Worm (Caenorhabditis elegans) whole organism, L3 larva: ENCODE data around the gene math-41.

Experiments
- lin-15B ChIP-seq: fragments of 150-350 bp; optimal IDR thresholded peaks from 2 replicates; lab custom pipeline; 2014; ENCODE audit warnings: missing biosample characterization, missing genetic modification characterization
- nhr-12 ChIP-seq: fragments of 150-350 bp; optimal IDR thresholded peaks from 2 replicates; lab custom pipeline; 2014; ENCODE audit warnings: missing biosample characterization, missing genetic modification characterization
- nhr-237 ChIP-seq: fragments of 150-350 bp; optimal IDR thresholded peaks from 2 replicates; lab custom pipeline; 2014; ENCODE audit warnings: missing biosample characterization, missing genetic modification characterization
- nhr-28 ChIP-seq: fragments of 150-350 bp; optimal IDR thresholded peaks from 2 replicates; lab custom pipeline; 2014; ENCODE audit warnings: missing biosample characterization, missing genetic modification characterization
- nhr-76 ChIP-seq: fragments of 150-350 bp; sonication (generic microtip); optimal IDR thresholded peaks from 5 replicates; lab custom pipeline; 2014; ENCODE audit warnings: missing biosample characterization, missing genetic modification characterization
- unc-62 ChIP-seq: fragments of 150-350 bp; sonication (generic microtip); optimal IDR thresholded peaks from 4 replicates; lab custom pipeline; 2014; ENCODE audit warnings: missing biosample characterization, missing genetic modification reagents, missing genetic modification characterization
- ztf-4 ChIP-seq: fragments of 150-350 bp; optimal IDR thresholded peaks from 2 replicates; lab custom pipeline; 2014; ENCODE audit warnings: missing biosample characterization, missing genetic modification characterization

DNA sequence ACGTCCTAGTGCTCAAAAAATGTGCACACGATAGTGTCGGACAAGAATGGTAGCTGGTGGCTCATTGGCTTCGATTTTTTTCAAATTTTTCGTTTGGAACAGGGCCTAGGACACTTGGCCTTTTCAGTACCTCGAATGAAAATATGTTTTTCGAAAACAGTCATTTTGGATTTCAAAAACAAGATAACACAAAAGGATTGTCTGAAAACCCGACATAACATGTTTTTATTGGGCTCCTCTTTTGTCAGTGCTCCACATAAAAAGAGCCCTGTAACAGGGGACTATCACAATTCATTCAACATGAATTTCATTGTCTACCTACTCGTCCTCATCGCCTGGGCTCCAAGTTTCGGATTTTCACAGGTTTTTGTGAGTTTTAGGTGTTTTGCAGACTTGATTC lies 39.8 kb downstream of the math-41 start, which contains the start of gene C16C4.17:
- no peak for TF ChIP-seq nhr-237 (tag; lab: Kevin White, UChicago)
- TF ChIP-seq lin-15B = no peak
- no peak for TF ChIP-seq unc-62 (GFP tag; lab: Kevin White, UChicago)
- no peak for TF ChIP-seq nhr-12 (tag; lab: Kevin White, UChicago)
- TF ChIP-seq ztf-4 = no peak
- TF ChIP-seq nhr-28 (tag; lab: Kevin White, UChicago) = no peak
- TF ChIP-seq nhr-76 (tag; lab: Kevin White, UChicago) = no peak
